Fruit fly (Drosophila melanogaster): Measurements from ENCODE around the gene Rok.

Rok gene

DNA sequence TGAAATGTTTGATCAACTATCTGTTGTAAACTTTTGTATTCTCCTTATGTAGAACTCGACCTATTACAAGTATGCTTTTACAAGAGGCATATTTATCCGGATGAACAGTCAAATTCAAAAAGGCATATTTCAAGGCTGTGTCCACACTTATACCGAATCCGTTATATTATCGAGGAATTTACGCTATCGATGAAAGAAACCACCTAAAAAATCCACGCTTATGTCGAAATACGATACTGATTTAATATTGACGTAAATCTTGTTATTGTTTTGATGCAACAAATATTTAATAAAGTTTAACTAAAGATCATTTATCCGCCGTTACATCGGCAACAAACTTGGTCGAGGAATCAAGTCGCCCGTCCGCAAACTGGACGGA lies 49.6 kb downstream of the Rok start, which contains the start of gene CG13014:
CG13014 (plus strand) TSS at position 206 of the 379 bp plus-strand sequence.
- TF ChIP-seq CTCF (optimal IDR thresholded peaks at IDR 0.05) = no peak

DNA sequence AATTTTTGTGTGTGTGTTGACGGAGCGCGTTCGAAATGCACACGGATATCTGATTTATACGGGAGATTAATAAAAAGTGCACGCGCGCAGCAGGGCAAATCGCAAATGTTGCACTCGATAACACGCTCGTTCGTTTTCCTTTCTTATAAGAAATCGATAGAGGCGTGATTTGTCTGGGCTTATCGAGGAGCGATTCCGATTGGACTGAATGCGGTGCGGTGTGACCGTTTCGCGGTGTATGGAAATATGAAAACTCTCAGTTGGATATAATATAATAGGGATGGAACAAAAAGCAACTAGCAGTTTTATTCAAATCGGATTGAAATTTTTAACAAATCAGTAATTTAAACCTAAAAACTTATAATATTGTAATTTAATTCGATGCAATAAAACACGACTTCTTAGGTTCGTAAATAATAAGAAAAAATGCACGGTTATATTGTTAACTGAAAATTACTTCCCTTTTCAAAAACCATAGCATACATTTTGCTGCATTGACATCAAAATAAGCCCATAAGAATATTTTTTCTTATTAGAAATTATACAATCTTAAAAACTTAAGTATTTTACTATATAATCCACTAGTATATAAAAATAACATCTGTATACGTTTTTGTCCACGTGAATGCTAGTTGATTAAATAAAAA lies 50.1 kb downstream of the Rok start, which contains the start of gene CanA-14F:
CanA-14F (minus strand) TSS at position 152 of the 647 bp plus-strand sequence.
- TF ChIP-seq CG8478 (optimal IDR thresholded peaks at IDR 0.05) = no peak

- TF ChIP-seq CG8478 (optimal IDR thresholded peaks at IDR 0.05) (no peak), CTCF (optimal IDR thresholded peaks at IDR 0.05) (no peak)
These were observed 50.9 kb downstream of the Rok start for dm6 chrX:16586178-16586890.

DNA sequence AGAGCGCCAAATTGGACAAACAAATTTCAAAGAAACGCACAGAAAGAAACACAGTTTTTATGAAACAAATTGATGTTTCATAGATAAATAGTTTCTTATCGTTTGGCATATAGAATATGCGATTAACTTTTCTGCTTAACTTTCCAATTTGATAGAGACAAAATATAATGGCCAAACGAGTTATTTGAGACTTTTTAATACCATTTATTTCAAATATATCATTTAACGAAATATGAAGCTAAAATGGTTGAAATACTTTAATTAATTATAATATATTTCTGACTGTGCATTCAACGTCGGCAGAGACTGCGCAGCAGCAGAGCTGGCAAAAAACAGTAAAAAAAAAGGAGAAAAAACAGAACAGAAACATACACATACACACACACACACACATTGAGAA lies 51.6 kb downstream of the Rok start:
- TF ChIP-seq CG8478 (optimal IDR thresholded peaks at IDR 0.05) = no peak
- TF ChIP-seq CTCF (optimal IDR thresholded peaks at IDR 0.05) = no peak

DNA sequence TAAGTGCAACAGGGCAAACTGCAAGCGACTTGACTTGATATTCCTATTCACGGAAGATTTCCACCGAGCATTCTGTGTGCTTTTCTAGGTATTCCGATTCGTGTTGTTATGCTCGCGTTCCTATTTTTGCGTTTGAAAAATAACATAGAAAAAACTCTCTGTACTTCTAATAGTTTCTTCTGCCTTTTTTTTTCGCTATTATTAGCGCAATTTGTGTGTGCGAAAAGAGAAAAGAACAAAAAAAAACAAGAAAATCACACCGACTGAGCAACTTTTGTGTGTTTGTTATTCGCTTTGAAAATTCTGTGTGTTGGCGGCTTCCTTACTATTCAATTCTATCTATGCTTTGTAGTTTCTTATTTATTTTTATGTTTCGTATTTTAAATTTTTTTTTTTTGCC lies 53.5 kb downstream of the Rok start:
- no peak for TF ChIP-seq CG8478 (optimal IDR thresholded peaks at IDR 0.05)

- TF ChIP-seq CG8478 (optimal IDR thresholded peaks at IDR 0.05) (no peak), CTCF (optimal IDR thresholded peaks at IDR 0.05) (no peak)
These were observed 55.1 kb downstream of the Rok start for dm6 chrX:16582145-16582544.

DNA sequence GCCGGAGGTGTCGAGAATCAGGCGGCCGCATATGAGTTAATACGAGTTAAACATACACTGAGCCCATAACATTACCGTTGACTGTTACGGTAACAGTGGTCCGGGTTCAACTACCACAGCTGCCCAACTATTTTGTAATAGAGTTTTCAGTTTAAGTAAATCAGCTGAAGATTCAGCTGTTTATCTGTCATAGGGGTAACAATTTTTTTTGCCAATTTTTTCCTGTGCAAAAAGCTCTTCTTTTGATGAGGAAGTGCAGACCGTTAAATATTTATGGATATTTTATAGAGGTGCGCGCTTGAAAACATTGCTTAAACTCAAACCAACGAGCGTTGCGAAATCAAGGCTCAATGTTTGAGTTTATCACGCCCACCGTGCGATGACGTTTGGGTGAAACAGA lies 55.5 kb downstream of the Rok start:
- TF ChIP-seq CTCF (optimal IDR thresholded peaks at IDR 0.05) (no peak), CG8478 (optimal IDR thresholded peaks at IDR 0.05) (no peak)

- TF ChIP-seq CTCF (optimal IDR thresholded peaks at IDR 0.05) (no peak), CG8478 (optimal IDR thresholded peaks at IDR 0.05) (no peak)
These were observed 57.2 kb downstream of the Rok start for dm6 chrX:16579978-16580377.

dm6 chrX:16575097-16575496 lies 62.1 kb downstream of the Rok start:
- TF ChIP-seq CTCF (optimal IDR thresholded peaks at IDR 0.05) = no peak
- TF ChIP-seq CG8478 (optimal IDR thresholded peaks at IDR 0.05) = no peak

- TF ChIP-seq CG8478 (optimal IDR thresholded peaks at IDR 0.05) = no peak
- TF ChIP-seq CTCF (optimal IDR thresholded peaks at IDR 0.05) = no peak
These were observed 63.1 kb downstream of the Rok start for dm6 chrX:16574114-16574513.

All from S2 (cell line).